Fruit fly (Drosophila melanogaster) whole organism, embryonic: ENCODE results near the gene me31B.

ENCODE experiments used
- Atf3 ChIP-seq: fragments of 200-800 bp; sonication (Bioruptor generic); optimal IDR thresholded peaks from 3 replicates; lab custom pipeline; 2016; ENCODE audit warnings: missing biosample characterization, missing genetic modification characterization
- BEAF-32 ChIP-seq: fragments of 200-800 bp; sonication (Bioruptor generic); optimal IDR thresholded peaks from 3 replicates; lab custom pipeline; 2017; ENCODE audit warnings: missing biosample characterization, missing genetic modification characterization, mild to moderate bottlenecking, moderate library complexity, missing genetic modification reagents
- CG10267 ChIP-seq: fragments of 200-800 bp; sonication (Bioruptor generic); optimal IDR thresholded peaks from 2 replicates; lab custom pipeline; 2018; ENCODE audit warnings: missing biosample characterization, mild to moderate bottlenecking, missing genetic modification characterization, moderate library complexity
- CG10654 ChIP-seq: fragments of 200-800 bp; sonication (Bioruptor generic); optimal IDR thresholded peaks from 2 replicates; lab custom pipeline; 2016; ENCODE audit warnings: missing biosample characterization, missing genetic modification characterization
- CG13287 ChIP-seq: fragments of 200-800 bp; sonication (Bioruptor generic); IDR thresholded peaks from 2 replicates; pipeline ENCODE4 v1.3.6; 2022; ENCODE audit warnings: missing biosample characterization, missing genetic modification characterization; ENCODE audit not compliant: partially characterized antibody
- CG13624 ChIP-seq: fragments of 200-800 bp; sonication (Bioruptor generic); optimal IDR thresholded peaks from 2 replicates; lab custom pipeline; 2016; ENCODE audit warnings: missing biosample characterization, missing genetic modification characterization
- CG15479 ChIP-seq: fragments of 200-800 bp; sonication (Bioruptor generic); optimal IDR thresholded peaks from 3 replicates; lab custom pipeline; 2019; ENCODE audit warnings: missing biosample characterization, mild to moderate bottlenecking, missing genetic modification characterization, moderate library complexity
- CG15514 ChIP-seq: fragments of 200-800 bp; sonication (Bioruptor generic); optimal IDR thresholded peaks from 3 replicates; lab custom pipeline; 2017; ENCODE audit warnings: missing biosample characterization, missing genetic modification characterization, mild to moderate bottlenecking, moderate library complexity, missing genetic modification reagents
- CG2116 ChIP-seq: fragments of 200-800 bp; sonication (Bioruptor generic); optimal IDR thresholded peaks from 3 replicates; lab custom pipeline; 2018; ENCODE audit warnings: missing biosample characterization, mild to moderate bottlenecking, missing genetic modification characterization
- CG2129 ChIP-seq: fragments of 200-800 bp; sonication (Bioruptor generic); IDR thresholded peaks from 2 replicates; pipeline ENCODE4 v1.3.6; 2022; ENCODE audit warnings: missing biosample characterization, missing genetic modification characterization; ENCODE audit not compliant: partially characterized antibody
- CG3995 ChIP-seq: fragments of 200-800 bp; sonication (Bioruptor generic); optimal IDR thresholded peaks from 3 replicates; lab custom pipeline; 2016; ENCODE audit warnings: missing biosample characterization, missing genetic modification characterization
- CG4617 ChIP-seq: fragments of 200-800 bp; sonication (Bioruptor generic); optimal IDR thresholded peaks from 3 replicates; lab custom pipeline; 2016; ENCODE audit warnings: missing biosample characterization, missing genetic modification characterization, borderline replicate concordance
- CG4730 ChIP-seq: fragments of 200-800 bp; sonication (Bioruptor generic); IDR thresholded peaks from 2 replicates; pipeline ENCODE4 v1.3.6; 2022; ENCODE audit warnings: missing biosample characterization, missing genetic modification characterization
- CG6791 ChIP-seq: fragments of 200-800 bp; sonication (Bioruptor generic); IDR thresholded peaks from 3 replicates; pipeline ENCODE4 v1.3.6; 2022; ENCODE audit warnings: missing biosample characterization, missing genetic modification characterization; ENCODE audit not compliant: partially characterized antibody
- CG7357 ChIP-seq: fragments of 200-800 bp; sonication (Bioruptor generic); IDR thresholded peaks from 3 replicates; pipeline ENCODE4 v1.3.6; 2022; ENCODE audit warnings: missing biosample characterization, missing genetic modification characterization
- CG7786 ChIP-seq: fragments of 200-800 bp; sonication (Bioruptor generic); optimal IDR thresholded peaks from 2 replicates; lab custom pipeline; 2016; ENCODE audit warnings: missing biosample characterization, missing genetic modification characterization
- CG7963 ChIP-seq: fragments of 200-800 bp; sonication (Bioruptor generic); IDR thresholded peaks from 3 replicates; pipeline ENCODE4 v1.3.6; 2022; ENCODE audit warnings: missing biosample characterization, missing genetic modification characterization; ENCODE audit not compliant: partially characterized antibody
- Dad ChIP-seq: fragments of 200-800 bp; sonication (Bioruptor generic); optimal IDR thresholded peaks from 3 replicates; lab custom pipeline; 2016; ENCODE audit warnings: missing biosample characterization, missing genetic modification characterization
- Dbx ChIP-seq: fragments of 200-800 bp; sonication (Bioruptor generic); IDR thresholded peaks from 3 replicates; pipeline ENCODE4 v1.3.6; 2022; ENCODE audit warnings: missing biosample characterization, missing genetic modification characterization
- Doc3 ChIP-seq: fragments of 200-800 bp; sonication (Bioruptor generic); IDR thresholded peaks from 3 replicates; pipeline ENCODE4 v1.3.6; 2022; ENCODE audit warnings: missing biosample characterization, missing genetic modification characterization; ENCODE audit not compliant: partially characterized antibody
- E2f2 ChIP-seq: fragments of 200-800 bp; sonication (Bioruptor generic); IDR thresholded peaks from 2 replicates; pipeline ENCODE4 v1.3.6; 2022; ENCODE audit warnings: missing biosample characterization, missing genetic modification characterization
- HmgZ ChIP-seq: fragments of 200-800 bp; sonication (Bioruptor generic); optimal IDR thresholded peaks from 2 replicates; lab custom pipeline; 2018; ENCODE audit warnings: missing biosample characterization, mild to moderate bottlenecking, missing genetic modification characterization
- Myb ChIP-seq: fragments of 200-800 bp; sonication (Bioruptor generic); optimal IDR thresholded peaks from 2 replicates; lab custom pipeline; 2016; ENCODE audit warnings: missing biosample characterization, missing genetic modification characterization
- Poxn ChIP-seq: fragments of 200-800 bp; sonication (Bioruptor generic); IDR thresholded peaks from 2 replicates; pipeline ENCODE4 v1.3.6; 2022; ENCODE audit warnings: missing biosample characterization, missing genetic modification characterization
- Rfx ChIP-seq: fragments of 200-800 bp; sonication (Bioruptor generic); IDR thresholded peaks from 2 replicates; pipeline ENCODE4 v1.3.6; 2022; ENCODE audit warnings: missing biosample characterization, missing genetic modification characterization
- Scr ChIP-seq: fragments of 200-800 bp; sonication (Bioruptor generic); IDR thresholded peaks from 2 replicates; pipeline ENCODE4 v1.3.6; 2022; ENCODE audit warnings: missing biosample characterization, missing genetic modification characterization; ENCODE audit not compliant: partially characterized antibody
- Xrp1 ChIP-seq: fragments of 200-800 bp; sonication (Bioruptor generic); IDR thresholded peaks from 2 replicates; pipeline ENCODE4 v1.3.6; 2022; ENCODE audit warnings: missing biosample characterization, missing genetic modification characterization
- amos ChIP-seq: fragments of 200-800 bp; sonication (Bioruptor generic); IDR thresholded peaks from 2 replicates; pipeline ENCODE4 v1.3.6; 2022; ENCODE audit warnings: missing biosample characterization, missing genetic modification characterization; ENCODE audit not compliant: partially characterized antibody
- ato ChIP-seq: fragments of 200-800 bp; sonication (Bioruptor generic); IDR thresholded peaks from 2 replicates; pipeline ENCODE4 v1.3.6; 2022; ENCODE audit warnings: missing biosample characterization, missing genetic modification characterization; ENCODE audit not compliant: partially characterized antibody
- bbx ChIP-seq: fragments of 200-800 bp; sonication (Bioruptor generic); IDR thresholded peaks from 2 replicates; pipeline ENCODE4 v1.3.6; 2022; ENCODE audit warnings: missing biosample characterization, missing genetic modification characterization; ENCODE audit not compliant: partially characterized antibody
- br ChIP-seq: fragments of >200 bp; optimal IDR thresholded peaks from 2 replicates; lab custom pipeline; 2017
- chinmo ChIP-seq: fragments of 200-800 bp; sonication (Bioruptor generic); IDR thresholded peaks from 4 replicates; pipeline ENCODE4 v1.3.6; 2022; ENCODE audit warnings: missing biosample characterization, missing genetic modification characterization; ENCODE audit not compliant: partially characterized antibody
- esg ChIP-seq: fragments of 200-800 bp; sonication (Bioruptor generic); conservative IDR thresholded peaks from 2 replicates; pipeline ENCODE4 v1.3.6; 2022; ENCODE audit warnings: missing biosample characterization, missing genetic modification characterization
- gfzf ChIP-seq: fragments of 200-800 bp; sonication (Bioruptor generic); optimal IDR thresholded peaks from 2 replicates; lab custom pipeline; 2016; ENCODE audit warnings: missing biosample characterization, mild to moderate bottlenecking, missing genetic modification characterization, moderate library complexity
- gro ChIP-seq: fragments of 200-800 bp; sonication (Bioruptor generic); optimal IDR thresholded peaks from 2 replicates; lab custom pipeline; 2016; ENCODE audit warnings: missing biosample characterization, missing genetic modification characterization
- hb ChIP-seq: fragments of 200-800 bp; sonication (Bioruptor generic); IDR thresholded peaks from 3 replicates; pipeline ENCODE4 v1.3.6; 2022; ENCODE audit warnings: missing biosample characterization, missing genetic modification characterization; ENCODE audit not compliant: partially characterized antibody
- knrl ChIP-seq: fragments of 200-800 bp; sonication (Bioruptor generic); IDR thresholded peaks from 3 replicates; pipeline ENCODE4 v1.3.6; 2022; ENCODE audit warnings: missing biosample characterization, missing genetic modification characterization; ENCODE audit not compliant: partially characterized antibody
- lbe ChIP-seq: fragments of 200-800 bp; sonication (Bioruptor generic); optimal IDR thresholded peaks from 2 replicates; lab custom pipeline; 2016; ENCODE audit warnings: missing biosample characterization, mild to moderate bottlenecking, missing genetic modification characterization
- lilli ChIP-seq: fragments of 200-800 bp; sonication (Bioruptor generic); optimal IDR thresholded peaks from 3 replicates; lab custom pipeline; 2016; ENCODE audit warnings: missing biosample characterization, missing genetic modification characterization
- mld ChIP-seq: fragments of 200-800 bp; sonication (Bioruptor generic); IDR thresholded peaks from 3 replicates; pipeline ENCODE4 v1.3.6; 2022; ENCODE audit warnings: missing biosample characterization, missing genetic modification characterization; ENCODE audit not compliant: partially characterized antibody
- nerfin-2 ChIP-seq: fragments of 200-800 bp; sonication (Bioruptor generic); IDR thresholded peaks from 2 replicates; pipeline ENCODE4 v1.3.6; 2022; ENCODE audit warnings: missing biosample characterization, missing genetic modification characterization; ENCODE audit not compliant: partially characterized antibody
- phol ChIP-seq: fragments of 200-800 bp; sonication (Bioruptor generic); optimal IDR thresholded peaks from 3 replicates; lab custom pipeline; 2018; ENCODE audit warnings: missing biosample characterization, mild to moderate bottlenecking, missing genetic modification characterization, moderate library complexity
- pzg ChIP-seq: fragments of 200-800 bp; sonication (Bioruptor generic); optimal IDR thresholded peaks from 3 replicates; lab custom pipeline; 2018; ENCODE audit warnings: missing biosample characterization, mild to moderate bottlenecking, missing genetic modification characterization, moderate library complexity
- row ChIP-seq: fragments of 200-800 bp; sonication (Bioruptor generic); IDR thresholded peaks from 3 replicates; pipeline ENCODE4 v1.3.6; 2022; ENCODE audit warnings: missing biosample characterization, missing genetic modification characterization
- sna ChIP-seq: fragments of 200-800 bp; sonication (Bioruptor generic); IDR thresholded peaks from 2 replicates; pipeline ENCODE4 v1.3.6; 2022; ENCODE audit warnings: missing biosample characterization, missing genetic modification characterization; ENCODE audit not compliant: partially characterized antibody
- tna ChIP-seq: fragments of 200-800 bp; sonication (Bioruptor generic); IDR thresholded peaks from 2 replicates; pipeline ENCODE4 v1.3.6; 2022; ENCODE audit warnings: missing biosample characterization, missing genetic modification characterization; ENCODE audit not compliant: partially characterized antibody
- vnd ChIP-seq: fragments of 200-800 bp; sonication (Bioruptor generic); IDR thresholded peaks from 3 replicates; pipeline ENCODE4 v1.3.6; 2022; ENCODE audit warnings: missing biosample characterization, missing genetic modification characterization; ENCODE audit not compliant: partially characterized antibody
- zf30C ChIP-seq: fragments of 200-800 bp; sonication (Bioruptor generic); optimal IDR thresholded peaks from 3 replicates; lab custom pipeline; 2018; ENCODE audit warnings: missing biosample characterization, mild to moderate bottlenecking, missing genetic modification characterization

Gene me31B

dm6 chr2L:10278658-10279057 is 39.5 kb downstream of the me31B start, which contains the start of gene Utx (continued):
- no peak for TF ChIP-seq CG10654
- peak; percentile 67 for TF ChIP-seq CG15514 (GFP tag; lab: Kevin White, UChicago)
- TF ChIP-seq Rfx (GFP tag; lab: Robert Waterston, UW), result peak; percentile 39; the same call in 1 of the 2 replicates
- peak; percentile 88 for TF ChIP-seq BEAF-32 (GFP tag; lab: Kevin White, UChicago)
- TF ChIP-seq mld (GFP tag; lab: Robert Waterston, UW), result peak; percentile 66; the same call in 1 of the 3 replicates
- no peak for TF ChIP-seq Xrp1 (GFP tag; lab: Robert Waterston, UW)
- TF ChIP-seq phol (tag; lab: Kevin White, UChicago), result peak; percentile 29
- TF ChIP-seq knrl (GFP tag; lab: Robert Waterston, UW), result peak; percentile 92
- peak; percentile 62 for TF ChIP-seq ato (GFP tag; lab: Robert Waterston, UW)
- TF ChIP-seq CG7963 (GFP tag; lab: Robert Waterston, UW), result peak; percentile 51; the same call in 1 of the 3 replicates
- peak; percentile 77 for TF ChIP-seq pzg (GFP tag; lab: Kevin White, UChicago)
- TF ChIP-seq Myb (GFP tag; lab: Kevin White, UChicago), result peak; percentile 71
- no peak for TF ChIP-seq Atf3 (GFP tag; lab: Kevin White, UChicago)
- TF ChIP-seq CG7357 (GFP tag; lab: Robert Waterston, UW), result peak; percentile 89
- TF ChIP-seq vnd (GFP tag; lab: Robert Waterston, UW), result peak; percentile 76
- peak; percentile 61 for TF ChIP-seq gro (GFP tag; lab: Kevin White, UChicago)
- no peak for TF ChIP-seq br (lab: Kevin White, UChicago)
- no peak for TF ChIP-seq esg (GFP tag; lab: Robert Waterston, UW)
- TF ChIP-seq CG4730 (GFP tag; lab: Robert Waterston, UW), result no peak
- TF ChIP-seq CG7786 (GFP tag; lab: Kevin White, UChicago), result no peak
- peak; percentile 25 for TF ChIP-seq gfzf (GFP tag; lab: Kevin White, UChicago)
- TF ChIP-seq CG10267 (tag; lab: Kevin White, UChicago), result peak; percentile 24
- TF ChIP-seq CG3995 (GFP tag; lab: Kevin White, UChicago), result peak; percentile 96
- TF ChIP-seq hb (GFP tag; lab: Robert Waterston, UW), result peak; percentile 53; the same call in 2 of the 3 replicates
- TF ChIP-seq sna, result peak; percentile 61; the same call in 1 of the 2 replicates
- no peak for TF ChIP-seq lbe
- peak; percentile 80 for TF ChIP-seq Scr
- peak; percentile 3 for TF ChIP-seq HmgZ (tag; lab: Kevin White, UChicago)
- TF ChIP-seq zf30C (GFP tag; lab: Kevin White, UChicago), result no peak
- TF ChIP-seq amos (GFP tag; lab: Robert Waterston, UW), result peak; percentile 91
- no peak for TF ChIP-seq Dad
- TF ChIP-seq CG13287 (GFP tag; lab: Robert Waterston, UW), result peak; percentile 84
- peak; percentile 79 for TF ChIP-seq E2f2
- TF ChIP-seq lilli (GFP tag; lab: Kevin White, UChicago), result no peak
- TF ChIP-seq CG6791 (GFP tag; lab: Robert Waterston, UW), result peak; percentile 91
- TF ChIP-seq tna (GFP tag; lab: Robert Waterston, UW), result peak; percentile 69
- TF ChIP-seq Doc3 (GFP tag; lab: Robert Waterston, UW), result peak; percentile 79
- TF ChIP-seq CG13624, result peak; percentile 5
- TF ChIP-seq nerfin-2 (GFP tag; lab: Robert Waterston, UW), result peak; percentile 48; the same call in 1 of the 2 replicates
- TF ChIP-seq CG4617 (GFP tag; lab: Kevin White, UChicago), result peak; percentile 55
- peak; percentile 87 for TF ChIP-seq bbx
- no peak for TF ChIP-seq Poxn (GFP tag; lab: Robert Waterston, UW)
- peak; percentile 23; the same call in 1 of the 3 replicates for TF ChIP-seq Dbx (GFP tag; lab: Robert Waterston, UW)
- TF ChIP-seq CG2129 (GFP tag; lab: Robert Waterston, UW), result peak; percentile 39; the same call in 1 of the 2 replicates
- TF ChIP-seq chinmo (GFP tag; lab: Robert Waterston, UW), result 0 out of 4 replicates have a peak, but pooled peaks have one; percentile 49
- TF ChIP-seq row (GFP tag; lab: Robert Waterston, UW), result peak; percentile 87
- TF ChIP-seq CG2116 (GFP tag; lab: Kevin White, UChicago), result peak; percentile 49
- TF ChIP-seq CG15479 (GFP tag; lab: Kevin White, UChicago), result no peak
